Worm (Caenorhabditis elegans) whole organism, L4/young adult: ENCODE measurements around the gene znf-207.

Experiments
- W03F9.2 ChIP-seq: fragments of 150-350 bp; optimal IDR thresholded peaks from 2 replicates; lab custom pipeline; 2014; ENCODE audit warnings: missing biosample characterization, missing genetic modification characterization
- him-1 ChIP-seq: sonication (generic microtip); optimal IDR thresholded peaks from 2 replicates; lab custom pipeline; 2016; ENCODE audit warnings: missing genotype, missing genetic modification reagents, missing genetic modification characterization, missing compliant biosample characterization

- TF ChIP-seq W03F9.2 (tag; lab: Kevin White, UChicago): no peak
- TF ChIP-seq him-1 (tag; lab: Kevin White, UChicago): no peak
Observed at ce11 chrIV:11348822-11349221, 38.0 kb downstream of the znf-207 start.
